Worm (Caenorhabditis elegans) whole organism, dauer: Measurements from ENCODE around the gene nhr-187.

ENCODE experiments used
- unc-62 ChIP-seq: sonication (generic microtip); optimal IDR thresholded peaks from 2 replicates; lab custom pipeline; 2017; ENCODE audit warnings: missing biosample characterization, missing genetic modification reagents, missing genetic modification characterization

nhr-187 gene

ce11 chrV:3862851-3863250 lies at the start of gene nhr-187:
nhr-187 (minus strand) TSS chrV:3862951.
- no peak for TF ChIP-seq unc-62 (GFP tag; lab: Kevin White, UChicago)

ce11 chrV:3912472-3912871 lies 49.7 kb upstream of the nhr-187 start, which contains the start of gene srx-68:
srx-68 (plus strand) TSS chrV:3912772.
- no peak for TF ChIP-seq unc-62 (GFP tag; lab: Kevin White, UChicago)

- no peak for TF ChIP-seq unc-62 (GFP tag; lab: Kevin White, UChicago)
Observed at ce11 chrV:3905841-3906240, 43.1 kb upstream of the nhr-187 start, which contains the start of gene nhr-156. nhr-156 (plus strand) TSS chrV:3906106.

ce11 chrV:3903424-3903823 lies 40.7 kb upstream of the nhr-187 start:
- TF ChIP-seq unc-62 (GFP tag; lab: Kevin White, UChicago), result no peak

- no peak for TF ChIP-seq unc-62 (GFP tag; lab: Kevin White, UChicago)
Observed at ce11 chrV:3902458-3903157, 39.9 kb upstream of the nhr-187 start, which contains the start of the genes str-229 and srh-190. str-229 (minus strand) TSS chrV:3902558. srh-190 (plus strand) TSS chrV:3903107.

- TF ChIP-seq unc-62 (GFP tag; lab: Kevin White, UChicago), result no peak
Observed at ce11 chrV:3900102-3900501, 37.4 kb upstream of the nhr-187 start, which contains the start of gene irld-22. irld-22 (minus strand) TSS chrV:3900202.

ce11 chrV:3896018-3896417 lies 33.3 kb upstream of the nhr-187 start:
- no peak for TF ChIP-seq unc-62 (GFP tag; lab: Kevin White, UChicago)

- TF ChIP-seq unc-62 (GFP tag; lab: Kevin White, UChicago), result no peak
Observed at ce11 chrV:3894661-3895060, 31.9 kb upstream of the nhr-187 start, which contains the start of gene sre-9. sre-9 (plus strand) TSS chrV:3894961.

ce11 chrV:3892361-3892904 lies 29.7 kb upstream of the nhr-187 start, which contains the start of gene C17E7.4:
C17E7.4 (plus strand) TSS chrV:3892854.
- TF ChIP-seq unc-62 (GFP tag; lab: Kevin White, UChicago), result no peak

ce11 chrV:3891919-3892318 lies 29.2 kb upstream of the nhr-187 start, which contains the start of gene C17E7.12:
C17E7.12 (minus strand) TSS chrV:3892019.
- no peak for TF ChIP-seq unc-62 (GFP tag; lab: Kevin White, UChicago)

ce11 chrV:3890761-3891160 lies 28.0 kb upstream of the nhr-187 start, which contains the start of gene C17E7.9:
C17E7.9 (minus strand) TSS chrV:3890861.
- TF ChIP-seq unc-62 (GFP tag; lab: Kevin White, UChicago), result no peak

ce11 chrV:3889113-3889512 lies 26.4 kb upstream of the nhr-187 start, which contains the start of gene C17E7.13:
C17E7.13 (minus strand) TSS chrV:3889288.
- no peak for TF ChIP-seq unc-62 (GFP tag; lab: Kevin White, UChicago)

- no peak for TF ChIP-seq unc-62 (GFP tag; lab: Kevin White, UChicago)
Observed at ce11 chrV:3886104-3886503, 23.4 kb upstream of the nhr-187 start, which contains the start of gene nhr-124. nhr-124 (minus strand) TSS chrV:3886204.

- no peak for TF ChIP-seq unc-62 (GFP tag; lab: Kevin White, UChicago)
Observed at ce11 chrV:3884550-3884949, 21.8 kb upstream of the nhr-187 start.

ce11 chrV:3878223-3878622 lies 15.5 kb upstream of the nhr-187 start, which contains the start of gene nhr-159:
nhr-159 (minus strand) TSS chrV:3878323.
- TF ChIP-seq unc-62 (GFP tag; lab: Kevin White, UChicago), result no peak

ce11 chrV:3877242-3877641 lies 14.5 kb upstream of the nhr-187 start:
- TF ChIP-seq unc-62 (GFP tag; lab: Kevin White, UChicago), result no peak
